Fruit fly (Drosophila melanogaster): ENCODE measurements around the gene Pi4KIIIalpha.

The Pi4KIIIalpha gene

dm6 chrX:2588415-2589411 is 35.9 kb upstream of the Pi4KIIIalpha start, which contains the start of gene egh (continued):
- TF ChIP-seq cato (GFP tag; optimal IDR thresholded peaks at IDR 0.05; ENCODE audit: borderline replicate concordance) (no peak), CG9797 (GFP tag; optimal IDR thresholded peaks at IDR 0.05) (peak; percentile 97), CG3163 (GFP tag; optimal IDR thresholded peaks at IDR 0.05) (no peak), CHES-1-like (GFP tag; optimal IDR thresholded peaks at IDR 0.05) (peak; percentile 14), jing (GFP tag; optimal IDR thresholded peaks at IDR 0.05) (no peak), CG8944 (GFP tag; optimal IDR thresholded peaks at IDR 0.05) (no peak), BtbVII (GFP tag; optimal IDR thresholded peaks at IDR 0.05) (no peak), CG2120 (GFP tag; optimal IDR thresholded peaks at IDR 0.05) (peak; percentile 36), CG7963 (GFP tag; IDR thresholded peaks at IDR 0.05; ENCODE audit: partially characterized antibody) (no peak), CG14860 (GFP tag; IDR thresholded peaks at IDR 0.05; ENCODE audit: partially characterized antibody) (no peak), Med (GFP tag) (peak; percentile 82), Spps (tag; optimal IDR thresholded peaks at IDR 0.05) (no peak), tgo (GFP tag; IDR thresholded peaks at IDR 0.05) (no peak), CG9876 (GFP tag; optimal IDR thresholded peaks at IDR 0.05) (no peak), CG8359 (GFP tag; optimal IDR thresholded peaks at IDR 0.05; ENCODE audit: borderline replicate concordance) (no peak), CG11504 (tag; optimal IDR thresholded peaks at IDR 0.05) (no peak), Mad (GFP tag; optimal IDR thresholded peaks at IDR 0.05) (no peak), zfh1 (GFP tag; IDR thresholded peaks at IDR 0.05) (peak; percentile 27; the same call in 1 of the 3 replicates), E2f1 (GFP tag; IDR thresholded peaks at IDR 0.05) (0 out of 2 replicates have a peak, but pooled peaks have one; percentile 34), CG13296 (GFP tag; optimal IDR thresholded peaks at IDR 0.05) (no peak), eyg (GFP tag; optimal IDR thresholded peaks at IDR 0.05) (no peak), CG8478 (optimal IDR thresholded peaks at IDR 0.05) (peak; percentile 70), trem (tag; optimal IDR thresholded peaks at IDR 0.05) (no peak), fu2 (GFP tag; optimal IDR thresholded peaks at IDR 0.05) (no peak), CG14050 (GFP tag; IDR thresholded peaks at IDR 0.05) (no peak), her (GFP tag; optimal IDR thresholded peaks at IDR 0.05) (peak; percentile 43), CG4328 (GFP tag; optimal IDR thresholded peaks at IDR 0.05) (no peak), disco-r (GFP tag; optimal IDR thresholded peaks at IDR 0.05) (peak; percentile 27), CG10209 (GFP tag; optimal IDR thresholded peaks at IDR 0.05) (no peak), fd3F (GFP tag; optimal IDR thresholded peaks at IDR 0.05) (no peak), prd (optimal IDR thresholded peaks at IDR 0.05) (no peak), prd (GFP tag; IDR thresholded peaks at IDR 0.05) (peak; percentile 61; the same call in 2 of the 3 replicates), Hey (tag; optimal IDR thresholded peaks at IDR 0.05) (no peak), CG13894 (tag; optimal IDR thresholded peaks at IDR 0.05) (peak; percentile 3), CG42726 (GFP tag; IDR thresholded peaks at IDR 0.05; ENCODE audit: partially characterized antibody) (no peak), CG34422 (GFP tag; IDR thresholded peaks at IDR 0.05) (peak; percentile 74; the same call in 2 of the 3 replicates), ranshi (GFP tag; IDR thresholded peaks at IDR 0.05) (0 out of 2 replicates have a peak, but pooled peaks have one; percentile 8), CG9727 (GFP tag; optimal IDR thresholded peaks at IDR 0.05) (peak; percentile 40), schlank (tag; optimal IDR thresholded peaks at IDR 0.05) (no peak), CG4730 (GFP tag; IDR thresholded peaks at IDR 0.05) (no peak), Max (GFP tag; optimal IDR thresholded peaks at IDR 0.05) (no peak), D (optimal IDR thresholded peaks at IDR 0.05) (no peak), D (GFP tag; optimal IDR thresholded peaks at IDR 0.05) (no peak), CG3407 (GFP tag; optimal IDR thresholded peaks at IDR 0.05) (no peak), Trl (optimal IDR thresholded peaks at IDR 0.05) (peak; percentile 76 to 92), Trl (GFP tag; optimal IDR thresholded peaks at IDR 0.05) (peak; percentile 51), CG6854 (GFP tag; optimal IDR thresholded peaks at IDR 0.05) (no peak), crc (GFP tag; optimal IDR thresholded peaks at IDR 0.05) (no peak), tll (GFP tag; optimal IDR thresholded peaks at IDR 0.05) (no peak)
